Worm (Caenorhabditis elegans) whole organism, L4 larva: ENCODE results near the gene nlp-46.

Experiments used
- F26F4.8 ChIP-seq: fragments of 200-800 bp; sonication (Bioruptor generic); conservative IDR thresholded peaks from 2 replicates; pipeline ENCODE4 v1.3.6; 2022; ENCODE audit warnings: missing genetic modification characterization, missing compliant biosample characterization
- T20F7.1 ChIP-seq: fragments of 200-800 bp; sonication (Bioruptor generic); optimal IDR thresholded peaks from 2 replicates; lab custom pipeline; 2018; ENCODE audit warnings: mild to moderate bottlenecking, missing genetic modification characterization, missing compliant biosample characterization
- T26A8.4 ChIP-seq: fragments of 200-800 bp; sonication (Bioruptor generic); IDR thresholded peaks from 2 replicates; pipeline ENCODE4 v1.3.6; 2022; ENCODE audit warnings: missing genetic modification characterization, missing compliant biosample characterization
- Y75B8A.6 ChIP-seq: fragments of 200-800 bp; sonication (Bioruptor generic); IDR thresholded peaks from 2 replicates; pipeline ENCODE4 v1.3.6; 2022; ENCODE audit warnings: missing genetic modification reagents, missing genetic modification characterization, missing compliant biosample characterization
- ZK337.2 ChIP-seq: fragments of 200-800 bp; sonication (Bioruptor generic); IDR thresholded peaks from 2 replicates; pipeline ENCODE4 v1.3.6; 2022; ENCODE audit warnings: missing genetic modification reagents, missing genetic modification characterization, missing compliant biosample characterization
- aha-1 ChIP-seq: fragments of 150-350 bp; peaks from one replicate; lab custom pipeline; 2014; ENCODE audit warnings: missing biosample characterization, missing genetic modification characterization
- ama-1 ChIP-seq: fragments of 150-350 bp; optimal IDR thresholded peaks from 2 replicates; lab custom pipeline; 2014; ENCODE audit warnings: inconsistent platforms, mixed read lengths
- attf-4 ChIP-seq: sonication (generic microtip); optimal IDR thresholded peaks from 3 replicates; lab custom pipeline; 2017; ENCODE audit warnings: missing biosample characterization, missing genetic modification characterization
- ceh-20 ChIP-seq: fragments of 200-800 bp; sonication (Bioruptor generic); IDR thresholded peaks from 2 replicates; pipeline ENCODE4 v1.3.6; 2022; ENCODE audit warnings: missing genetic modification reagents, missing genetic modification characterization, missing compliant biosample characterization
- ceh-44 ChIP-seq: fragments of 200-800 bp; sonication (Bioruptor generic); IDR thresholded peaks from 2 replicates; pipeline ENCODE4 v1.3.6; 2022; ENCODE audit warnings: missing genetic modification reagents, missing genetic modification characterization, missing compliant biosample characterization
- ceh-62 ChIP-seq: sonication (generic microtip); optimal IDR thresholded peaks from 2 replicates; lab custom pipeline; 2017; ENCODE audit warnings: missing biosample characterization, missing genetic modification characterization
- ceh-82 ChIP-seq: sonication (generic microtip); optimal IDR thresholded peaks from 2 replicates; lab custom pipeline; 2017; ENCODE audit warnings: missing biosample characterization, missing genetic modification characterization
- ces-1 ChIP-seq: fragments of 150-350 bp; sonication (generic microtip); optimal IDR thresholded peaks from 4 replicates; lab custom pipeline; 2014; ENCODE audit warnings: missing biosample characterization, missing genetic modification reagents, missing genetic modification characterization
- ctbp-1 ChIP-seq: fragments of 200-800 bp; sonication (Bioruptor generic); IDR thresholded peaks from 2 replicates; pipeline ENCODE4 v1.3.6; 2022; ENCODE audit warnings: missing genetic modification reagents, missing genetic modification characterization, missing compliant biosample characterization
- daf-16 ChIP-seq, 3 experiments: sonication (generic microtip); optimal IDR thresholded peaks; 2 replicates each; lab custom pipeline; 2016 to 2017; ENCODE audit warnings: missing genetic modification characterization in 3 of 3, missing genetic modification reagents in 3 of 3, mild to moderate bottlenecking in 2 of 3, missing compliant biosample characterization in 2 of 3, missing biosample characterization in 1 of 3, moderate library complexity in 1 of 3
- daf-19 ChIP-seq: fragments of 200-800 bp; sonication (Bioruptor generic); conservative IDR thresholded peaks from 2 replicates; pipeline ENCODE4 v1.3.6; 2022; ENCODE audit warnings: missing genetic modification characterization, missing compliant biosample characterization
- daf-8 ChIP-seq: fragments of 200-800 bp; sonication (Bioruptor generic); IDR thresholded peaks from 2 replicates; pipeline ENCODE4 v1.3.6; 2022; ENCODE audit warnings: missing genetic modification characterization, missing compliant biosample characterization
- dmd-8 ChIP-seq: fragments of 200-800 bp; sonication (Bioruptor generic); IDR thresholded peaks from 2 replicates; pipeline ENCODE4 v1.3.6; 2022; ENCODE audit warnings: missing genetic modification characterization, missing compliant biosample characterization
- dmd-9 ChIP-seq: fragments of 200-800 bp; sonication (Bioruptor generic); IDR thresholded peaks from 2 replicates; pipeline ENCODE4 v1.3.6; 2022; ENCODE audit warnings: missing genetic modification reagents, missing genetic modification characterization, missing compliant biosample characterization
- dpl-1 ChIP-seq: fragments of 150-350 bp; optimal IDR thresholded peaks from 2 replicates; lab custom pipeline; 2014; ENCODE audit warnings: missing biosample characterization, missing genetic modification reagents, missing genetic modification characterization
- egl-43 ChIP-seq: fragments of 200-800 bp; sonication (Bioruptor generic); IDR thresholded peaks from 2 replicates; pipeline ENCODE4 v1.3.6; 2022; ENCODE audit warnings: missing genetic modification reagents, missing genetic modification characterization, missing compliant biosample characterization
- fos-1 ChIP-seq: fragments of 150-350 bp; optimal IDR thresholded peaks from 2 replicates; lab custom pipeline; 2014; ENCODE audit warnings: missing biosample characterization, missing genetic modification characterization
- hlh-11 ChIP-seq: fragments of 200-800 bp; sonication (Bioruptor generic); optimal IDR thresholded peaks from 2 replicates; lab custom pipeline; 2018; ENCODE audit warnings: mild to moderate bottlenecking, missing genetic modification characterization, missing compliant biosample characterization
- hlh-30 ChIP-seq: sonication (generic microtip); optimal IDR thresholded peaks from 2 replicates; lab custom pipeline; 2017; ENCODE audit warnings: antibody characterized with exemption, mild to moderate bottlenecking, missing genetic modification characterization, missing compliant biosample characterization; ENCODE audit not compliant: insufficient read depth
- hmg-1.1 ChIP-seq: fragments of 200-800 bp; sonication (Bioruptor generic); IDR thresholded peaks from 2 replicates; pipeline ENCODE4 v1.3.6; 2022; ENCODE audit warnings: missing genetic modification reagents, missing genetic modification characterization, missing compliant biosample characterization
- lin-13 ChIP-seq: fragments of 150-350 bp; optimal IDR thresholded peaks from 2 replicates; lab custom pipeline; 2014; ENCODE audit warnings: missing biosample characterization, missing genetic modification reagents, missing genetic modification characterization
- lin-15B ChIP-seq: fragments of 150-350 bp; sonication (generic microtip); optimal IDR thresholded peaks from 3 replicates; lab custom pipeline; 2014; ENCODE audit warnings: missing biosample characterization, missing genetic modification characterization
- lir-3 ChIP-seq: sonication (generic microtip); optimal IDR thresholded peaks from 2 replicates; lab custom pipeline; 2016; ENCODE audit warnings: mild to moderate bottlenecking, missing genetic modification characterization, missing compliant biosample characterization
- lsy-2 ChIP-seq, 2 experiments: fragments of 150-350 bp in 1 of 2; sonication (generic microtip) in 1 of 2; optimal IDR thresholded peaks; 2 replicates each; lab custom pipeline; 2014 to 2017; ENCODE audit warnings: missing biosample characterization in 2 of 2, missing genetic modification characterization in 2 of 2
- mdl-1 ChIP-seq, 2 experiments: fragments of 150-350 bp in 1 of 2; sonication (generic microtip) in 1 of 2; optimal IDR thresholded peaks; 2 replicates each; lab custom pipeline; 2014 to 2017; ENCODE audit warnings: missing biosample characterization in 2 of 2, missing genetic modification characterization in 2 of 2
- mep-1 ChIP-seq: fragments of 150-350 bp; sonication (generic microtip); optimal IDR thresholded peaks from 3 replicates; lab custom pipeline; 2014; ENCODE audit warnings: missing biosample characterization, missing genetic modification characterization
- mes-2 ChIP-seq: sonication (generic microtip); optimal IDR thresholded peaks from 2 replicates; lab custom pipeline; 2016; ENCODE audit warnings: missing genotype, mild to moderate bottlenecking, missing genetic modification characterization, missing compliant biosample characterization; ENCODE audit not compliant: poor library complexity, severe bottlenecking
- mxl-2 ChIP-seq: fragments of 200-800 bp; sonication (Bioruptor generic); conservative IDR thresholded peaks from 2 replicates; pipeline ENCODE4 v1.3.6; 2022; ENCODE audit warnings: missing genetic modification reagents, missing genetic modification characterization, missing compliant biosample characterization
- nhr-25 ChIP-seq: sonication (generic microtip); optimal IDR thresholded peaks from 2 replicates; lab custom pipeline; 2017; ENCODE audit warnings: missing genetic modification characterization, mild to moderate bottlenecking, missing compliant biosample characterization, antibody characterized with exemption, moderate library complexity, borderline replicate concordance; ENCODE audit not compliant: insufficient read depth
- nhr-28 ChIP-seq: fragments of 150-350 bp; optimal IDR thresholded peaks from 2 replicates; lab custom pipeline; 2014; ENCODE audit warnings: missing biosample characterization, missing genetic modification characterization
- nhr-41 ChIP-seq: fragments of 200-800 bp; sonication (Bioruptor generic); IDR thresholded peaks from 2 replicates; pipeline ENCODE4 v1.3.6; 2022; ENCODE audit warnings: missing genetic modification reagents, missing genetic modification characterization, missing compliant biosample characterization
- nhr-48 ChIP-seq: sonication (generic microtip); optimal IDR thresholded peaks from 2 replicates; lab custom pipeline; 2016; ENCODE audit warnings: mild to moderate bottlenecking, missing genetic modification characterization, missing compliant biosample characterization
- nhr-6 ChIP-seq: fragments of 150-350 bp; optimal IDR thresholded peaks from 2 replicates; lab custom pipeline; 2014; ENCODE audit warnings: missing biosample characterization, missing genetic modification characterization
- saeg-2 ChIP-seq: fragments of 200-800 bp; sonication (Bioruptor generic); IDR thresholded peaks from 2 replicates; pipeline ENCODE4 v1.3.6; 2022; ENCODE audit warnings: missing genetic modification reagents, missing genetic modification characterization, missing compliant biosample characterization
- snpc-1.2 ChIP-seq: fragments of 200-800 bp; sonication (Bioruptor generic); IDR thresholded peaks from 2 replicates; pipeline ENCODE4 v1.3.6; 2022; ENCODE audit warnings: missing genetic modification reagents, missing genetic modification characterization, missing compliant biosample characterization
- spr-1 ChIP-seq: sonication (generic microtip); optimal IDR thresholded peaks from 2 replicates; lab custom pipeline; 2016; ENCODE audit warnings: mild to moderate bottlenecking, missing genetic modification characterization, missing compliant biosample characterization
- tra-1 ChIP-seq: fragments of 200-800 bp; sonication (Bioruptor generic); IDR thresholded peaks from 2 replicates; pipeline ENCODE4 v1.3.6; 2022; ENCODE audit warnings: missing genetic modification reagents, missing genetic modification characterization, missing compliant biosample characterization
- unc-62 ChIP-seq, 3 experiments: fragments of 150-350 bp in 1 of 3; sonication (generic microtip); optimal IDR thresholded peaks in 2 of 3; peaks in 1 of 3; 1 replicate in 1 of 3; 2 replicates in 2 of 3; lab custom pipeline; 2014 to 2017; ENCODE audit warnings: missing biosample characterization in 3 of 3, missing genetic modification characterization in 3 of 3, missing genetic modification reagents in 3 of 3, missing genotype in 1 of 3
- zfp-2 ChIP-seq: sonication (generic microtip); optimal IDR thresholded peaks from 2 replicates; lab custom pipeline; 2016; ENCODE audit warnings: mild to moderate bottlenecking, missing genetic modification characterization, missing compliant biosample characterization
- zfp-3 ChIP-seq: fragments of 200-800 bp; sonication (Bioruptor generic); conservative IDR thresholded peaks from 2 replicates; pipeline ENCODE4 v1.3.6; 2022; ENCODE audit warnings: missing genetic modification reagents, missing genetic modification characterization, missing compliant biosample characterization
- zip-11 ChIP-seq: fragments of 200-800 bp; sonication (Bioruptor generic); IDR thresholded peaks from 2 replicates; pipeline ENCODE4 v1.3.6; 2022; ENCODE audit warnings: missing genetic modification characterization, missing compliant biosample characterization

Gene nlp-46

ce11 chrV:12552671-12553212 lies 46.7 kb upstream of the nlp-46 start, which contains the start of gene F45D3.4 (continued):
- TF ChIP-seq ceh-44 (GFP tag; lab: Robert Waterston, UW) (no peak), mep-1 (tag; lab: Kevin White, UChicago) (peak; percentile 6), dmd-8 (GFP tag; lab: Robert Waterston, UW) (no peak), ama-1 (lab: Kevin White, UChicago) (peak; percentile 87), lin-13 (GFP tag; lab: Kevin White, UChicago) (no peak), ZK337.2 (GFP tag; lab: Robert Waterston, UW) (no peak), zip-11 (GFP tag; lab: Robert Waterston, UW) (no peak), ctbp-1 (GFP tag; lab: Robert Waterston, UW) (no peak), attf-4 (tag; lab: Kevin White, UChicago) (no peak), snpc-1.2 (no peak), ces-1 (GFP tag; lab: Kevin White, UChicago) (no peak), fos-1 (tag; lab: Kevin White, UChicago) (no peak), zfp-2 (tag; lab: Kevin White, UChicago) (no peak), nhr-48 (tag; lab: Kevin White, UChicago) (no peak), spr-1 (tag; lab: Kevin White, UChicago) (no peak), egl-43 (peak; percentile 55; the same call in 1 of the 2 replicates), T20F7.1 (no peak), ceh-20 (GFP tag; lab: Robert Waterston, UW) (no peak), hlh-11 (tag; lab: Kevin White, UChicago) (no peak), ceh-62 (tag; lab: Kevin White, UChicago) (no peak), daf-19 (GFP tag; lab: Robert Waterston, UW) (no peak), daf-8 (GFP tag; lab: Robert Waterston, UW) (no peak), lin-15B (tag; lab: Kevin White, UChicago) (no peak), mxl-2 (GFP tag; lab: Robert Waterston, UW) (no peak), saeg-2 (no peak), zfp-3 (GFP tag; lab: Robert Waterston, UW) (no peak), lsy-2 (tag; optimal IDR thresholded peaks at IDR 0.05; lab: Kevin White, UChicago) (no peak), dmd-9 (GFP tag; lab: Robert Waterston, UW) (no peak)

DNA sequence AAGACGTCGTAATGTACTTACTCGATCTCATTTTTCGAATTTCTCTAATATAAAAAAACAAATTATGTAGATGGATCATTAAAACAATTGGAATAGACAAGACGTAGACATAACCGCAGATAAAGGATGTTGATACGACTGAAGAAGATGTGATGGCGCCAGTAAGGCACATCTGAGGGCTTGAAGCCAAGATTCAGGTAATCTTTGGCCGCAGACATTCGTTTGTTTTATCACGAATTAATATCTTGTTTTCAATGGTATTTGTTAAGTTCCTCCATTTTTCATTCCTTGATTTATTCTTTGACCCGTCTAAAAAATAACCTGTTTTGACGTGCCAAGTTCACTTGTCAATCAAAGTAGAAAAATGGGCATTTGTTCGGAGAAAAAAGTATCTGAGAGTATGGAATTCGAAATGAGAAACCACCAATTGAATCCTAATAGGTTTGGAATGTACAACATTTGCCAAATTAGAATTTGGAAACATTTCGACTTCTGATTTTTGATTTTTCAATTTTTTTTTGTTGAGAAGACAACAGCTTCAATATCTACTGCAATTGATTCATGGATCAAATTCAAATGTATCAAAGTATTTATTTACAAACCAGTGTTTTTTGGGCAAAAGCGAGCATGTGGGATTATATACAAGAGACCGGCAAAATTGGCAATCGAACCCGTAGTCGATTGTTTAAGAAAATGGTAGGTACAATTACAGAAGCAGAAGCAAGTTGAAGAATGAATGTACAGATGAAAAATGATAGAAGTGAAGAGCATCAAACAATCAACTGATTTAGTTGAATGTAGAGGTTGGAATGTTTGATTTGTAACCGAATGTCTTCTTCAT lies 45.8 kb upstream of the nlp-46 start:
- TF ChIP-seq nhr-48 (tag; lab: Kevin White, UChicago) (peak; percentile 12), lsy-2 (tag; optimal IDR thresholded peaks at IDR 0.05; lab: Kevin White, UChicago) (peak; percentile 6 to 35), mdl-1 (tag; optimal IDR thresholded peaks at IDR 0.05; lab: Kevin White, UChicago) (no peak), ama-1 (lab: Kevin White, UChicago) (peak; percentile 46), snpc-1.2 (0 out of 2 replicates have a peak, but pooled peaks have one; percentile 25), mep-1 (tag; lab: Kevin White, UChicago) (peak; percentile 28), nhr-25 (tag; lab: Kevin White, UChicago) (peak; percentile 39), tra-1 (0 out of 2 replicates have a peak, but pooled peaks have one; percentile 39), hlh-30 (tag; lab: Kevin White, UChicago) (peak; percentile 6), ceh-82 (tag; lab: Kevin White, UChicago) (no peak), daf-16 (GFP tag; optimal IDR thresholded peaks at IDR 0.05; lab: Kevin White, UChicago) (no peak), daf-16 (tag; optimal IDR thresholded peaks at IDR 0.05; lab: Kevin White, UChicago) (no peak), nhr-28 (tag; lab: Kevin White, UChicago) (peak; percentile 57), Y75B8A.6 (no peak), lir-3 (tag; lab: Kevin White, UChicago) (no peak), nhr-6 (tag; lab: Kevin White, UChicago) (peak; percentile 81), zfp-3 (GFP tag; lab: Robert Waterston, UW) (0 out of 2 replicates have a peak, but pooled peaks have one; percentile 51), mes-2 (peak; percentile 26), nhr-41 (no peak), dpl-1 (GFP tag; lab: Kevin White, UChicago) (no peak), unc-62 (GFP tag; optimal IDR thresholded peaks at IDR 0.05 in 1 of 2; lab: Kevin White, UChicago) (peak in 1 of 2 experiments; percentile 97), unc-62 (tag; optimal IDR thresholded peaks at IDR 0.05; lab: Kevin White, UChicago) (no peak), aha-1 (tag; lab: Kevin White, UChicago) (peak; percentile 95), F26F4.8 (GFP tag; lab: Robert Waterston, UW) (no peak), hmg-1.1 (no peak), T26A8.4 (GFP tag; lab: Robert Waterston, UW) (peak; percentile 90)
